Worm (Caenorhabditis elegans): ENCODE measurements around the gene B0294.1.
A peak's percentile ranks its signal among the peaks of the same experiment; 100 is the strongest.

B0294.1 gene

DNA sequence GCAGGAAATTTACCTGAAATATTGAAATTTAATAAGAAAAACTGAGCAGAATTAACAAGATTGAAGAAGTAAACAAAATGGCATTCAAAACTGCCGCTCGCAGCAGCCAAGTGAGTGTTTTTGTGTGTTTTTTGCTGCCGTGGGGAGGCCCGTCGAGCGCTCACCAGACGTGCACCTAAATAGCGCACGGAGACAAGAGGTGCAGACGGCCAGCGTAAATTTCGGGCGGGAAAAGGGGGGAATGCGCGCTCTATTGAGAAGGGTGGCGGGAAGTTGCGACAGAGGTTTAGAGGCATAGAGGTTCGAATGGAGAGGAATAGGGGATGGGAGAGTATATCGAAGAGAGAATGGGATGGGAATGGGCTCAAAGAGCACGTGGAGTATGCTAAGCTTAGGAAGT lies 41.0 kb downstream of the B0294.1 start, which contains the start of gene ceh-39 (continued):
- TF ChIP-seq ceh-88 (GFP tag; IDR thresholded peaks at IDR 0.05) (no peak), hpl-2 (GFP tag; optimal IDR thresholded peaks at IDR 0.05) (no peak), vab-15 (tag; optimal IDR thresholded peaks at IDR 0.05) (no peak), mab-9 (GFP tag; IDR thresholded peaks at IDR 0.05) (no peak), nhr-84 (tag; optimal IDR thresholded peaks at IDR 0.05) (no peak), sup-37 (GFP tag; optimal IDR thresholded peaks at IDR 0.05) (no peak), lin-13 (GFP tag; optimal IDR thresholded peaks at IDR 0.05) (peak; percentile 20), tbx-2 (tag; optimal IDR thresholded peaks at IDR 0.05) (peak; percentile 72), rnt-1 (tag; optimal IDR thresholded peaks at IDR 0.05) (peak; percentile 67), unc-62 (GFP tag; optimal IDR thresholded peaks at IDR 0.05) (no peak), unc-98 (GFP tag; IDR thresholded peaks at IDR 0.05) (no peak), ztf-4 (tag; optimal IDR thresholded peaks at IDR 0.05) (no peak), lir-3 (tag; optimal IDR thresholded peaks at IDR 0.05; ENCODE audit: poor library complexity) (peak; percentile 15), aly-2 (tag; optimal IDR thresholded peaks at IDR 0.05) (no peak), nhr-28 (tag; optimal IDR thresholded peaks at IDR 0.05) (no peak), fos-1 (tag; optimal IDR thresholded peaks at IDR 0.05) (no peak), unc-130 (tag; optimal IDR thresholded peaks at IDR 0.05) (no peak), skn-1 (tag; optimal IDR thresholded peaks at IDR 0.05) (peak; percentile 84), isw-1 (GFP tag; IDR thresholded peaks at IDR 0.05) (peak; percentile 55), ets-5 (GFP tag; IDR thresholded peaks at IDR 0.05) (no peak), pax-3 (tag; optimal IDR thresholded peaks at IDR 0.05) (no peak), Y116A8C.19 (tag; optimal IDR thresholded peaks at IDR 0.05; ENCODE audit: borderline replicate concordance) (no peak), ama-1 (optimal IDR thresholded peaks at IDR 0.05) (no peak), ceh-8 (GFP tag; optimal IDR thresholded peaks at IDR 0.05) (no peak), zag-1 (tag; optimal IDR thresholded peaks at IDR 0.05) (no peak), nhr-12 (tag; optimal IDR thresholded peaks at IDR 0.05) (no peak), sptf-1 (tag; optimal IDR thresholded peaks at IDR 0.05) (no peak), elt-2 (tag; optimal IDR thresholded peaks at IDR 0.05) (no peak), alr-1 (tag; optimal IDR thresholded peaks at IDR 0.05; ENCODE audit: borderline replicate concordance) (no peak), efl-1 (optimal IDR thresholded peaks at IDR 0.05) (peak; percentile 70 to 79), efl-1 (GFP tag; optimal IDR thresholded peaks at IDR 0.05 in 1 of 2) (peak; percentile 73 to 95), dpl-1 (GFP tag; optimal IDR thresholded peaks at IDR 0.05) (peak; percentile 63 to 85 (median 63)), nhr-237 (tag; optimal IDR thresholded peaks at IDR 0.05) (no peak), aha-1 (tag; optimal IDR thresholded peaks at IDR 0.05) (no peak), pag-3 (tag; optimal IDR thresholded peaks at IDR 0.05; ENCODE audit: borderline replicate concordance, insufficient read depth) (no peak), F16B12.6 (tag; optimal IDR thresholded peaks at IDR 0.05) (peak; percentile 7), nhr-19 (GFP tag; conservative IDR thresholded peaks at IDR 0.05) (peak; percentile 78), ceh-82 (tag; optimal IDR thresholded peaks at IDR 0.05) (peak; percentile 38 to 71 (median 61)), unc-86 (tag; optimal IDR thresholded peaks at IDR 0.05) (peak; percentile 51), dsc-1 (tag; optimal IDR thresholded peaks at IDR 0.05) (peak; percentile 12), egl-27 (tag; optimal IDR thresholded peaks at IDR 0.05) (no peak), ces-1 (GFP tag; optimal IDR thresholded peaks at IDR 0.05) (no peak), ztf-11 (tag; optimal IDR thresholded peaks at IDR 0.05) (no peak), nhr-90 (tag; optimal IDR thresholded peaks at IDR 0.05; ENCODE audit: poor library complexity) (peak; percentile 25), irx-1 (tag; optimal IDR thresholded peaks at IDR 0.05) (no peak), tlp-1 (tag; optimal IDR thresholded peaks at IDR 0.05) (no peak), nhr-20 (tag; optimal IDR thresholded peaks at IDR 0.05) (peak; percentile 47)

Measured in whole organism, L1 larva.